Worm (Caenorhabditis elegans) whole organism, L4 larva: ENCODE measurements around the gene H21P03.10.

ENCODE experiments used
- F10B5.3 ChIP-seq: sonication (generic microtip); optimal IDR thresholded peaks from 2 replicates; lab custom pipeline; 2016; ENCODE audit warnings: mild to moderate bottlenecking, missing genetic modification characterization, missing compliant biosample characterization
- F37D6.2 ChIP-seq: sonication (generic microtip); optimal IDR thresholded peaks from 2 replicates; lab custom pipeline; 2016; ENCODE audit warnings: mild to moderate bottlenecking, missing genetic modification characterization, missing compliant biosample characterization
- T26A8.4 ChIP-seq: fragments of 200-800 bp; sonication (Bioruptor generic); IDR thresholded peaks from 2 replicates; pipeline ENCODE4 v1.3.6; 2022; ENCODE audit warnings: missing genetic modification characterization, missing compliant biosample characterization
- Y48G9A.11 ChIP-seq: fragments of 200-800 bp; sonication (Bioruptor generic); IDR thresholded peaks from 2 replicates; pipeline ENCODE4 v1.3.6; 2022; ENCODE audit warnings: missing genetic modification reagents, missing genetic modification characterization, missing compliant biosample characterization
- Y5F2A.4 ChIP-seq: fragments of 200-800 bp; sonication (Bioruptor generic); optimal IDR thresholded peaks from 2 replicates; lab custom pipeline; 2018; ENCODE audit warnings: mild to moderate bottlenecking, missing genetic modification characterization, missing compliant biosample characterization
- ZK546.5 ChIP-seq, 2 experiments: sonication (generic microtip); optimal IDR thresholded peaks; 2 replicates each; lab custom pipeline; 2017; ENCODE audit warnings: missing biosample characterization in 2 of 2, missing genetic modification characterization in 2 of 2
- ama-1 ChIP-seq: fragments of 150-350 bp; optimal IDR thresholded peaks from 2 replicates; lab custom pipeline; 2014; ENCODE audit warnings: inconsistent platforms, mixed read lengths
- arid-1 ChIP-seq: fragments of 200-800 bp; sonication (Bioruptor generic); conservative IDR thresholded peaks from 2 replicates; pipeline ENCODE4 v1.3.6; 2022; ENCODE audit warnings: missing genetic modification reagents, missing genetic modification characterization, missing compliant biosample characterization
- attf-4 ChIP-seq: sonication (generic microtip); optimal IDR thresholded peaks from 3 replicates; lab custom pipeline; 2017; ENCODE audit warnings: missing biosample characterization, missing genetic modification characterization
- ceh-20 ChIP-seq: fragments of 200-800 bp; sonication (Bioruptor generic); IDR thresholded peaks from 2 replicates; pipeline ENCODE4 v1.3.6; 2022; ENCODE audit warnings: missing genetic modification reagents, missing genetic modification characterization, missing compliant biosample characterization
- ceh-28 ChIP-seq: fragments of 150-350 bp; optimal IDR thresholded peaks from 2 replicates; lab custom pipeline; 2014; ENCODE audit warnings: missing biosample characterization, missing genetic modification reagents, missing genetic modification characterization
- ceh-82 ChIP-seq: sonication (generic microtip); optimal IDR thresholded peaks from 2 replicates; lab custom pipeline; 2017; ENCODE audit warnings: missing biosample characterization, missing genetic modification characterization
- ces-1 ChIP-seq: fragments of 150-350 bp; sonication (generic microtip); optimal IDR thresholded peaks from 4 replicates; lab custom pipeline; 2014; ENCODE audit warnings: missing biosample characterization, missing genetic modification reagents, missing genetic modification characterization
- daf-19 ChIP-seq: fragments of 200-800 bp; sonication (Bioruptor generic); conservative IDR thresholded peaks from 2 replicates; pipeline ENCODE4 v1.3.6; 2022; ENCODE audit warnings: missing genetic modification characterization, missing compliant biosample characterization
- daf-8 ChIP-seq: fragments of 200-800 bp; sonication (Bioruptor generic); IDR thresholded peaks from 2 replicates; pipeline ENCODE4 v1.3.6; 2022; ENCODE audit warnings: missing genetic modification characterization, missing compliant biosample characterization
- dmd-6 ChIP-seq: fragments of 200-800 bp; sonication (Bioruptor generic); IDR thresholded peaks from 2 replicates; pipeline ENCODE4 v1.3.6; 2022; ENCODE audit warnings: missing genetic modification reagents, missing genetic modification characterization, missing compliant biosample characterization
- dmd-9 ChIP-seq: fragments of 200-800 bp; sonication (Bioruptor generic); IDR thresholded peaks from 2 replicates; pipeline ENCODE4 v1.3.6; 2022; ENCODE audit warnings: missing genetic modification reagents, missing genetic modification characterization, missing compliant biosample characterization
- duxl-1 ChIP-seq: sonication (generic microtip); optimal IDR thresholded peaks from 2 replicates; lab custom pipeline; 2016; ENCODE audit warnings: mild to moderate bottlenecking, missing genetic modification characterization, moderate library complexity, missing compliant biosample characterization; ENCODE audit not compliant: poor library complexity
- egl-43 ChIP-seq: fragments of 200-800 bp; sonication (Bioruptor generic); IDR thresholded peaks from 2 replicates; pipeline ENCODE4 v1.3.6; 2022; ENCODE audit warnings: missing genetic modification reagents, missing genetic modification characterization, missing compliant biosample characterization
- fkh-10 ChIP-seq: fragments of 150-350 bp; optimal IDR thresholded peaks from 2 replicates; lab custom pipeline; 2014; ENCODE audit warnings: missing biosample characterization, missing genetic modification reagents, missing genetic modification characterization
- gei-8 ChIP-seq: fragments of 200-800 bp; sonication (Bioruptor generic); optimal IDR thresholded peaks from 2 replicates; lab custom pipeline; 2018; ENCODE audit warnings: mild to moderate bottlenecking, missing genetic modification characterization, missing compliant biosample characterization
- hif-1 ChIP-seq, 2 experiments: sonication (generic microtip); optimal IDR thresholded peaks; 2 replicates each; lab custom pipeline; 2016 to 2017; ENCODE audit warnings: missing compliant biosample characterization in 2 of 2, missing genetic modification characterization in 2 of 2, missing genetic modification reagents in 2 of 2, missing genotype in 2 of 2, mild to moderate bottlenecking in 1 of 2
- hlh-30 ChIP-seq: sonication (generic microtip); optimal IDR thresholded peaks from 2 replicates; lab custom pipeline; 2017; ENCODE audit warnings: antibody characterized with exemption, mild to moderate bottlenecking, missing genetic modification characterization, missing compliant biosample characterization; ENCODE audit not compliant: insufficient read depth
- lim-7 ChIP-seq: fragments of 200-800 bp; sonication (Bioruptor generic); IDR thresholded peaks from 2 replicates; pipeline ENCODE4 v1.3.6; 2022; ENCODE audit warnings: missing genetic modification characterization, missing compliant biosample characterization
- lin-1 ChIP-seq: fragments of 200-800 bp; sonication (Bioruptor generic); IDR thresholded peaks from 2 replicates; pipeline ENCODE4 v1.3.6; 2022; ENCODE audit warnings: missing genetic modification reagents, missing genetic modification characterization, missing compliant biosample characterization
- lin-15B ChIP-seq: fragments of 150-350 bp; sonication (generic microtip); optimal IDR thresholded peaks from 3 replicates; lab custom pipeline; 2014; ENCODE audit warnings: missing biosample characterization, missing genetic modification characterization
- lin-29 ChIP-seq: fragments of 200-800 bp; sonication (Bioruptor generic); IDR thresholded peaks from 2 replicates; pipeline ENCODE4 v1.3.6; 2022; ENCODE audit warnings: missing genetic modification reagents, missing genetic modification characterization, missing compliant biosample characterization
- lin-39 ChIP-seq: fragments of 150-350 bp; optimal IDR thresholded peaks from 2 replicates; lab custom pipeline; 2014; ENCODE audit warnings: missing biosample characterization, missing genetic modification reagents, missing genetic modification characterization
- madf-5 ChIP-seq, 2 experiments: fragments of 200-800 bp; sonication (Bioruptor generic); IDR thresholded peaks; 2 replicates each; pipeline ENCODE4 v1.3.6; 2022; ENCODE audit warnings: missing compliant biosample characterization in 2 of 2, missing genetic modification characterization in 2 of 2
- mxl-3 ChIP-seq: fragments of 200-800 bp; sonication (Bioruptor generic); optimal IDR thresholded peaks from 2 replicates; lab custom pipeline; 2018; ENCODE audit warnings: mild to moderate bottlenecking, missing genetic modification characterization, missing compliant biosample characterization
- nhr-102 ChIP-seq: sonication (generic microtip); optimal IDR thresholded peaks from 2 replicates; lab custom pipeline; 2016; ENCODE audit warnings: mild to moderate bottlenecking, missing genetic modification characterization, moderate library complexity, missing compliant biosample characterization
- nhr-11 ChIP-seq: fragments of 150-350 bp; optimal IDR thresholded peaks from 2 replicates; lab custom pipeline; 2014; ENCODE audit warnings: missing biosample characterization, missing genetic modification characterization
- nhr-111 ChIP-seq: fragments of 200-800 bp; sonication (Bioruptor generic); optimal IDR thresholded peaks from 2 replicates; lab custom pipeline; 2018; ENCODE audit warnings: mild to moderate bottlenecking, missing genetic modification characterization, missing compliant biosample characterization
- nhr-25 ChIP-seq: sonication (generic microtip); optimal IDR thresholded peaks from 2 replicates; lab custom pipeline; 2017; ENCODE audit warnings: missing genetic modification characterization, mild to moderate bottlenecking, missing compliant biosample characterization, antibody characterized with exemption, moderate library complexity, borderline replicate concordance; ENCODE audit not compliant: insufficient read depth
- nhr-48 ChIP-seq: sonication (generic microtip); optimal IDR thresholded peaks from 2 replicates; lab custom pipeline; 2016; ENCODE audit warnings: mild to moderate bottlenecking, missing genetic modification characterization, missing compliant biosample characterization
- nhr-6 ChIP-seq: fragments of 150-350 bp; optimal IDR thresholded peaks from 2 replicates; lab custom pipeline; 2014; ENCODE audit warnings: missing biosample characterization, missing genetic modification characterization
- pha-4 ChIP-seq, 2 experiments: fragments of 150-350 bp in 1 of 2; fragments of 200-800 bp in 1 of 2; sonication (Bioruptor generic) in 1 of 2; IDR thresholded peaks in 1 of 2; optimal IDR thresholded peaks in 1 of 2; 2 replicates each; pipeline versions ENCODE4 v1.3.6 to Lab custom; 2014 to 2022; ENCODE audit warnings: missing genetic modification characterization in 2 of 2, missing genetic modification reagents in 2 of 2, missing biosample characterization in 1 of 2, missing compliant biosample characterization in 1 of 2
- php-3 ChIP-seq: fragments of 200-800 bp; sonication (Bioruptor generic); IDR thresholded peaks from 2 replicates; pipeline ENCODE4 v1.3.6; 2022; ENCODE audit warnings: missing genetic modification reagents, missing genetic modification characterization, missing compliant biosample characterization
- pqm-1 ChIP-seq: sonication (generic microtip); optimal IDR thresholded peaks from 2 replicates; lab custom pipeline; 2017; ENCODE audit warnings: missing biosample characterization, missing genetic modification characterization
- rbr-2 ChIP-seq: sonication (generic microtip); optimal IDR thresholded peaks from 2 replicates; lab custom pipeline; 2016; ENCODE audit warnings: missing genotype, missing genetic modification characterization, missing compliant biosample characterization
- snpc-1.2 ChIP-seq: fragments of 200-800 bp; sonication (Bioruptor generic); IDR thresholded peaks from 2 replicates; pipeline ENCODE4 v1.3.6; 2022; ENCODE audit warnings: missing genetic modification reagents, missing genetic modification characterization, missing compliant biosample characterization
- snpc-4 ChIP-seq: fragments of 150-350 bp; optimal IDR thresholded peaks from 2 replicates; lab custom pipeline; 2014; ENCODE audit warnings: missing biosample characterization, missing genetic modification characterization
- spr-1 ChIP-seq: sonication (generic microtip); optimal IDR thresholded peaks from 2 replicates; lab custom pipeline; 2016; ENCODE audit warnings: mild to moderate bottlenecking, missing genetic modification characterization, missing compliant biosample characterization
- tra-1 ChIP-seq: fragments of 200-800 bp; sonication (Bioruptor generic); IDR thresholded peaks from 2 replicates; pipeline ENCODE4 v1.3.6; 2022; ENCODE audit warnings: missing genetic modification reagents, missing genetic modification characterization, missing compliant biosample characterization
- unc-62 ChIP-seq, 3 experiments: fragments of 150-350 bp in 1 of 3; sonication (generic microtip); optimal IDR thresholded peaks in 2 of 3; peaks in 1 of 3; 1 replicate in 1 of 3; 2 replicates in 2 of 3; lab custom pipeline; 2014 to 2017; ENCODE audit warnings: missing biosample characterization in 3 of 3, missing genetic modification characterization in 3 of 3, missing genetic modification reagents in 3 of 3, missing genotype in 1 of 3
- vab-7 ChIP-seq: fragments of 200-800 bp; sonication (Bioruptor generic); IDR thresholded peaks from 2 replicates; pipeline ENCODE4 v1.3.6; 2022; ENCODE audit warnings: missing genetic modification reagents, missing genetic modification characterization, missing compliant biosample characterization
- zfp-2 ChIP-seq: sonication (generic microtip); optimal IDR thresholded peaks from 2 replicates; lab custom pipeline; 2016; ENCODE audit warnings: mild to moderate bottlenecking, missing genetic modification characterization, missing compliant biosample characterization
- zfp-3 ChIP-seq: fragments of 200-800 bp; sonication (Bioruptor generic); conservative IDR thresholded peaks from 2 replicates; pipeline ENCODE4 v1.3.6; 2022; ENCODE audit warnings: missing genetic modification reagents, missing genetic modification characterization, missing compliant biosample characterization
- zip-11 ChIP-seq: fragments of 200-800 bp; sonication (Bioruptor generic); IDR thresholded peaks from 2 replicates; pipeline ENCODE4 v1.3.6; 2022; ENCODE audit warnings: missing genetic modification characterization, missing compliant biosample characterization
- ztf-7 ChIP-seq: fragments of 150-350 bp; optimal IDR thresholded peaks from 2 replicates; lab custom pipeline; 2014; ENCODE audit warnings: missing biosample characterization, missing genetic modification characterization

H21P03.10 gene

DNA sequence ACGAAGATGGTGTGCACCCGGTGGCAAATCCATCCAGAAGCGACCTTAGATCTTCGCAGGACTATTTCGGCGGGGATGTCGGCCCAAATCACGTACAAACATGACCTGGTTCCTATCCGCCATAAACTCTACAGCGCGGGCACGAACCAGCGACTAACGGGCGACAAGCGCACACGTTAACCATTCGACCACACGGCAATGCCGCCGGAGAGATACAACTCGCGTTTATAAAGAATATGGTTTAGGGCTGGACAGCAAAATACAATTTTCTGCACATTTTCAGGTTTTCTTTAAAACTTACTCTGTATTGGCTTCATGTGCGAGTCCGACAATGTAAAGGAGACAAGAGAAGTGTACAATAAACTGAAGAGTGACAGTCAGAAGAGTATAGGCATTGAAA, 26.5 kb upstream of the H21P03.10 start (continued):
- TF ChIP-seq daf-19 (GFP tag; lab: Robert Waterston, UW) (peak; percentile 92), ztf-7 (tag; lab: Kevin White, UChicago) (peak; percentile 45), dmd-6 (GFP tag; lab: Robert Waterston, UW) (peak; percentile 75), madf-5 (GFP tag; IDR thresholded peaks at IDR 0.05; lab: Robert Waterston, UW) (peak; percentile 76 to 88; a peak in 3 of 4 replicates), attf-4 (tag; lab: Kevin White, UChicago) (no peak), nhr-48 (tag; lab: Kevin White, UChicago) (peak; percentile 68), nhr-25 (no peak), duxl-1 (tag; lab: Kevin White, UChicago) (peak; percentile 86), dmd-9 (GFP tag; lab: Robert Waterston, UW) (peak; percentile 89), zfp-3 (GFP tag; lab: Robert Waterston, UW) (peak; percentile 90; the same call in 1 of the 2 replicates), ceh-82 (tag; lab: Kevin White, UChicago) (no peak), spr-1 (tag; lab: Kevin White, UChicago) (peak; percentile 87), pha-4 (GFP tag; IDR thresholded peaks at IDR 0.05; lab: Robert Waterston, UW) (peak; percentile 95; the same call in 1 of the 2 replicates), pha-4 (tag; optimal IDR thresholded peaks at IDR 0.05; lab: Kevin White, UChicago) (no peak), nhr-6 (tag; lab: Kevin White, UChicago) (peak; percentile 5), egl-43 (peak; percentile 99), hif-1 (tag; optimal IDR thresholded peaks at IDR 0.05; lab: Kevin White, UChicago) (peak; percentile 67 to 79), nhr-102 (peak; percentile 76), snpc-1.2 (GFP tag; lab: Robert Waterston, UW) (peak; percentile 94), zfp-2 (tag; lab: Kevin White, UChicago) (no peak), lin-1 (GFP tag; lab: Robert Waterston, UW) (peak; percentile 93), Y5F2A.4 (GFP tag; lab: Kevin White, UChicago) (peak; percentile 89), ceh-28 (tag; lab: Kevin White, UChicago) (no peak), zip-11 (GFP tag; lab: Robert Waterston, UW) (peak; percentile 90), daf-8 (GFP tag; lab: Robert Waterston, UW) (0 out of 2 replicates have a peak, but pooled peaks have one; percentile 87), T26A8.4 (GFP tag; lab: Robert Waterston, UW) (peak; percentile 90), F10B5.3 (tag; lab: Kevin White, UChicago) (peak; percentile 85), hlh-30 (peak; percentile 73), Y48G9A.11 (GFP tag; lab: Robert Waterston, UW) (peak; percentile 88), snpc-4 (tag; lab: Kevin White, UChicago) (no peak), fkh-10 (no peak), vab-7 (GFP tag; lab: Robert Waterston, UW) (peak; percentile 96), ama-1 (no peak), F37D6.2 (peak; percentile 46), nhr-11 (tag; lab: Kevin White, UChicago) (peak; percentile 34), mxl-3 (GFP tag; lab: Kevin White, UChicago) (peak; percentile 88), lim-7 (GFP tag; lab: Robert Waterston, UW) (peak; percentile 99), lin-29 (peak; percentile 83), lin-39 (no peak), ceh-20 (GFP tag; lab: Robert Waterston, UW) (peak; percentile 87), nhr-111 (GFP tag; lab: Kevin White, UChicago) (peak; percentile 95), arid-1 (peak; percentile 96), ZK546.5 (tag; optimal IDR thresholded peaks at IDR 0.05; lab: Kevin White, UChicago) (no peak), rbr-2 (tag; lab: Kevin White, UChicago) (peak; percentile 77), gei-8 (GFP tag; lab: Kevin White, UChicago) (peak; percentile 97), tra-1 (GFP tag; lab: Robert Waterston, UW) (peak; percentile 96), lin-15B (tag; lab: Kevin White, UChicago) (no peak), pqm-1 (tag; lab: Kevin White, UChicago) (peak; percentile 6), unc-62 (GFP tag; optimal IDR thresholded peaks at IDR 0.05 in 1 of 2; lab: Kevin White, UChicago) (no peak), unc-62 (tag; optimal IDR thresholded peaks at IDR 0.05; lab: Kevin White, UChicago) (no peak), php-3 (GFP tag; lab: Robert Waterston, UW) (peak; percentile 91), ces-1 (GFP tag; lab: Kevin White, UChicago) (no peak)
